Worm (Caenorhabditis elegans) whole organism, L1 larva: ENCODE results near the gene tsp-2.

Source experiments
- C04F5.9 ChIP-seq: sonication (generic microtip); optimal IDR thresholded peaks from 2 replicates; lab custom pipeline; 2016; ENCODE audit warnings: missing genetic modification characterization, missing compliant biosample characterization
- C16A3.4 ChIP-seq: fragments of 150-350 bp; optimal IDR thresholded peaks from 2 replicates; lab custom pipeline; 2014; ENCODE audit warnings: missing biosample characterization, missing genetic modification characterization
- F16B12.6 ChIP-seq: fragments of 150-350 bp; optimal IDR thresholded peaks from 2 replicates; lab custom pipeline; 2014; ENCODE audit warnings: missing biosample characterization, missing genetic modification characterization
- Y116A8C.19 ChIP-seq: sonication (generic microtip); optimal IDR thresholded peaks from 2 replicates; lab custom pipeline; 2016; ENCODE audit warnings: missing compliant biosample characterization, missing genetic modification characterization, borderline replicate concordance
- ama-1 ChIP-seq: fragments of 150-350 bp; optimal IDR thresholded peaks from 2 replicates; lab custom pipeline; 2014
- blmp-1 ChIP-seq: fragments of 150-350 bp; optimal IDR thresholded peaks from 2 replicates; lab custom pipeline; 2014; ENCODE audit warnings: missing biosample characterization, missing genetic modification characterization
- ceh-8 ChIP-seq: fragments of 200-800 bp; sonication (Bioruptor generic); optimal IDR thresholded peaks from 2 replicates; lab custom pipeline; 2018; ENCODE audit warnings: mild to moderate bottlenecking, missing genetic modification characterization, moderate library complexity, missing compliant biosample characterization
- ceh-88 ChIP-seq: fragments of 200-800 bp; sonication (Bioruptor generic); IDR thresholded peaks from 2 replicates; pipeline ENCODE4 v1.3.6; 2022; ENCODE audit warnings: missing genetic modification characterization, missing compliant biosample characterization
- ceh-90 ChIP-seq: sonication (generic microtip); optimal IDR thresholded peaks from 2 replicates; lab custom pipeline; 2016; ENCODE audit warnings: missing genetic modification characterization, missing compliant biosample characterization
- dpl-1 ChIP-seq, 3 experiments: fragments of 150-350 bp in 2 of 3; sonication (generic microtip) in 1 of 3; optimal IDR thresholded peaks; 2 replicates each; lab custom pipeline; 2014 to 2017; ENCODE audit warnings: missing biosample characterization in 3 of 3, missing genetic modification characterization in 3 of 3, missing genetic modification reagents in 3 of 3
- dsc-1 ChIP-seq: sonication (generic microtip); optimal IDR thresholded peaks from 2 replicates; lab custom pipeline; 2016; ENCODE audit warnings: mild to moderate bottlenecking, missing genetic modification characterization, missing compliant biosample characterization
- efl-1 ChIP-seq, 4 experiments: fragments of 150-350 bp; optimal IDR thresholded peaks in 3 of 4; peaks in 1 of 4; 1 replicate in 1 of 4; 2 replicates in 3 of 4; lab custom pipeline; 2014; ENCODE audit warnings: missing biosample characterization in 2 of 4, missing genetic modification characterization in 2 of 4, missing genetic modification reagents in 2 of 4
- egl-13 ChIP-seq: sonication (generic microtip); optimal IDR thresholded peaks from 2 replicates; lab custom pipeline; 2016; ENCODE audit warnings: missing genotype, missing genetic modification reagents, missing genetic modification characterization, missing compliant biosample characterization
- egl-27 ChIP-seq, 2 experiments: fragments of 150-350 bp in 1 of 2; sonication (generic microtip); optimal IDR thresholded peaks; 3 replicates each; lab custom pipeline; 2017 to 2018; ENCODE audit warnings: missing biosample characterization in 2 of 2, missing genetic modification characterization in 2 of 2, missing genetic modification reagents in 2 of 2
- elt-2 ChIP-seq: sonication (generic microtip); optimal IDR thresholded peaks from 2 replicates; lab custom pipeline; 2016; ENCODE audit warnings: missing genetic modification characterization, mild to moderate bottlenecking, inconsistent platforms, missing compliant biosample characterization, missing genetic modification reagents
- fkh-4 ChIP-seq: sonication (generic microtip); optimal IDR thresholded peaks from 2 replicates; lab custom pipeline; 2016; ENCODE audit warnings: missing compliant biosample characterization, missing genetic modification characterization, borderline replicate concordance
- grh-1 ChIP-seq: fragments of 200-800 bp; sonication (Bioruptor generic); IDR thresholded peaks from 2 replicates; pipeline ENCODE4 v1.3.6; 2022; ENCODE audit warnings: missing genetic modification reagents, missing genetic modification characterization, missing compliant biosample characterization
- hpl-2 ChIP-seq: fragments of 150-350 bp; optimal IDR thresholded peaks from 2 replicates; lab custom pipeline; 2014; ENCODE audit warnings: missing biosample characterization, missing genetic modification reagents, missing genetic modification characterization
- jun-1 ChIP-seq: fragments of 150-350 bp; optimal IDR thresholded peaks from 2 replicates; lab custom pipeline; 2014; ENCODE audit warnings: missing biosample characterization, missing genetic modification reagents, missing genetic modification characterization
- lin-35 ChIP-seq, 2 experiments: fragments of 150-350 bp; optimal IDR thresholded peaks; 2 replicates each; lab custom pipeline; 2014; ENCODE audit warnings: missing biosample characterization in 2 of 2, missing genetic modification characterization in 2 of 2, missing genetic modification reagents in 2 of 2
- lin-39 ChIP-seq: fragments of 150-350 bp; optimal IDR thresholded peaks from 2 replicates; lab custom pipeline; 2014; ENCODE audit warnings: missing biosample characterization, missing genetic modification reagents, missing genetic modification characterization
- lir-3 ChIP-seq: sonication (generic microtip); optimal IDR thresholded peaks from 2 replicates; lab custom pipeline; 2016; ENCODE audit warnings: mild to moderate bottlenecking, missing genetic modification characterization, moderate library complexity, missing compliant biosample characterization; ENCODE audit not compliant: poor library complexity
- lsy-2 ChIP-seq, 2 experiments: fragments of 150-350 bp; optimal IDR thresholded peaks; 2 replicates each; lab custom pipeline; 2014; ENCODE audit warnings: missing biosample characterization in 2 of 2, missing genetic modification characterization in 2 of 2
- mab-9 ChIP-seq: fragments of 200-800 bp; sonication (Bioruptor generic); IDR thresholded peaks from 2 replicates; pipeline ENCODE4 v1.3.6; 2022; ENCODE audit warnings: missing genetic modification reagents, missing genetic modification characterization, missing compliant biosample characterization
- mef-2 ChIP-seq: fragments of 150-350 bp; optimal IDR thresholded peaks from 2 replicates; lab custom pipeline; 2014; ENCODE audit warnings: missing biosample characterization, missing genetic modification characterization
- nhr-11 ChIP-seq: fragments of 150-350 bp; optimal IDR thresholded peaks from 2 replicates; lab custom pipeline; 2014; ENCODE audit warnings: missing biosample characterization, missing genetic modification characterization
- nhr-12 ChIP-seq: sonication (generic microtip); optimal IDR thresholded peaks from 2 replicates; lab custom pipeline; 2017; ENCODE audit warnings: missing biosample characterization, missing genetic modification characterization
- nhr-19 ChIP-seq: fragments of 200-800 bp; sonication (Bioruptor generic); conservative IDR thresholded peaks from 2 replicates; pipeline ENCODE4 v1.3.6; 2022; ENCODE audit warnings: missing genetic modification characterization, missing compliant biosample characterization
- nhr-20 ChIP-seq: sonication (generic microtip); optimal IDR thresholded peaks from 2 replicates; lab custom pipeline; 2016; ENCODE audit warnings: mild to moderate bottlenecking, missing genetic modification characterization, missing compliant biosample characterization
- nhr-47 ChIP-seq: sonication (generic microtip); optimal IDR thresholded peaks from 2 replicates; lab custom pipeline; 2016; ENCODE audit warnings: mild to moderate bottlenecking, missing genetic modification characterization, moderate library complexity, missing compliant biosample characterization
- nhr-71 ChIP-seq: sonication (generic microtip); optimal IDR thresholded peaks from 2 replicates; lab custom pipeline; 2016; ENCODE audit warnings: mild to moderate bottlenecking, missing genetic modification characterization, moderate library complexity, missing compliant biosample characterization
- nhr-77 ChIP-seq: fragments of 150-350 bp; optimal IDR thresholded peaks from 2 replicates; lab custom pipeline; 2014; ENCODE audit warnings: missing biosample characterization, missing genetic modification characterization
- nhr-85 ChIP-seq: sonication (generic microtip); peaks from one replicate; lab custom pipeline; 2016; ENCODE audit warnings: missing genetic modification characterization, inconsistent platforms, missing compliant biosample characterization
- nhr-90 ChIP-seq: sonication (generic microtip); optimal IDR thresholded peaks from 2 replicates; lab custom pipeline; 2016; ENCODE audit warnings: mild to moderate bottlenecking, missing genetic modification characterization, missing compliant biosample characterization; ENCODE audit not compliant: poor library complexity
- pag-3 ChIP-seq: sonication (generic microtip); optimal IDR thresholded peaks from 2 replicates; lab custom pipeline; 2017; ENCODE audit warnings: missing genetic modification characterization, mild to moderate bottlenecking, missing compliant biosample characterization, antibody characterized with exemption, borderline replicate concordance; ENCODE audit not compliant: insufficient read depth
- pqm-1 ChIP-seq: sonication (generic microtip); optimal IDR thresholded peaks from 3 replicates; lab custom pipeline; 2017; ENCODE audit warnings: missing biosample characterization, missing genetic modification characterization
- skn-1 ChIP-seq: fragments of 150-350 bp; optimal IDR thresholded peaks from 2 replicates; lab custom pipeline; 2014; ENCODE audit warnings: missing biosample characterization, missing genetic modification characterization
- snpc-4 ChIP-seq: fragments of 150-350 bp; optimal IDR thresholded peaks from 2 replicates; lab custom pipeline; 2014; ENCODE audit warnings: missing biosample characterization, missing genetic modification characterization
- snu-23 ChIP-seq: sonication (generic microtip); optimal IDR thresholded peaks from 2 replicates; lab custom pipeline; 2016; ENCODE audit warnings: missing genetic modification characterization, missing compliant biosample characterization
- sox-4 ChIP-seq: sonication (generic microtip); optimal IDR thresholded peaks from 2 replicates; lab custom pipeline; 2016; ENCODE audit warnings: missing genetic modification characterization, missing compliant biosample characterization
- sup-37 ChIP-seq: fragments of 200-800 bp; sonication (Bioruptor generic); optimal IDR thresholded peaks from 2 replicates; lab custom pipeline; 2018; ENCODE audit warnings: mild to moderate bottlenecking, missing genetic modification characterization, missing compliant biosample characterization
- swsn-7 ChIP-seq: sonication (generic microtip); optimal IDR thresholded peaks from 2 replicates; lab custom pipeline; 2016; ENCODE audit warnings: missing genetic modification characterization, missing compliant biosample characterization
- unc-130 ChIP-seq: fragments of 150-350 bp; optimal IDR thresholded peaks from 2 replicates; lab custom pipeline; 2017; ENCODE audit warnings: missing biosample characterization, missing genetic modification characterization, inconsistent platforms
- unc-62 ChIP-seq: fragments of 150-350 bp; optimal IDR thresholded peaks from 2 replicates; lab custom pipeline; 2014; ENCODE audit warnings: missing biosample characterization, missing genetic modification reagents, missing genetic modification characterization
- unc-86 ChIP-seq: sonication (generic microtip); optimal IDR thresholded peaks from 2 replicates; lab custom pipeline; 2016; ENCODE audit warnings: missing genetic modification characterization, missing compliant biosample characterization
- vab-15 ChIP-seq: sonication (generic microtip); optimal IDR thresholded peaks from 2 replicates; lab custom pipeline; 2017; ENCODE audit warnings: missing genotype, mild to moderate bottlenecking, missing genetic modification characterization, missing compliant biosample characterization
- xbp-1 ChIP-seq: sonication (generic microtip); optimal IDR thresholded peaks from 2 replicates; lab custom pipeline; 2016; ENCODE audit warnings: missing genetic modification characterization, missing compliant biosample characterization
- zag-1 ChIP-seq: fragments of 150-350 bp; optimal IDR thresholded peaks from 2 replicates; lab custom pipeline; 2014; ENCODE audit warnings: missing biosample characterization, missing genetic modification characterization
- ztf-4 ChIP-seq: fragments of 150-350 bp; optimal IDR thresholded peaks from 2 replicates; lab custom pipeline; 2014; ENCODE audit warnings: missing biosample characterization, missing genetic modification characterization

The tsp-2 gene

DNA sequence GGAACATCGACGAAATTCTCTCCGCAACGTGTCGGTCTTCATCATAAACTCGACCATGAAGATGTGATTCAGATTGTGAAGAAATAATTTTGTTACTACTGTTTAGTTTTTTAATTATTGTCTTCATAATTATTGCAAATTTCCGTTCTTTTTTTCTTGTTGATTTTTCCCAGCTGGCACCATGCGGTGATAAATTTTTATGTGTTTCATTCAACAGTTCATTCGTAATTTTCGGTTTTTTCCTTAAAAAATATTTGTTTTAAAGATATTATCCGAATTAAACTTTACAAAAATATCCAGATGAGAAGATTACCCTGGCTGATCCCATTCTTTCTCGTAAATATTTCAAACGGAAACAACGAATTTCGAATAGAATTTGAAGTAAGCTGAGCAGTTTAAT is 9.3 kb upstream of the tsp-2 start, which contains the start of gene C02F5.13:
Gene C02F5.13 (plus strand): TSS at position 301 of the 400 bp plus-strand sequence.
- no peak for TF ChIP-seq dpl-1 (GFP tag; optimal IDR thresholded peaks at IDR 0.05; lab: Kevin White, UChicago)
- no peak for TF ChIP-seq zag-1 (tag; lab: Kevin White, UChicago)
- no peak for TF ChIP-seq hpl-2 (GFP tag; lab: Kevin White, UChicago)
- TF ChIP-seq fkh-4, result no peak
- TF ChIP-seq ztf-4 (tag; lab: Kevin White, UChicago), result no peak
- TF ChIP-seq elt-2 (tag; lab: Kevin White, UChicago), result no peak
- TF ChIP-seq nhr-20, result no peak
- no peak for TF ChIP-seq jun-1
- no peak for TF ChIP-seq grh-1 (GFP tag; lab: Robert Waterston, UW)
- no peak for TF ChIP-seq nhr-85 (tag; lab: Kevin White, UChicago)
- TF ChIP-seq lir-3 (tag; lab: Kevin White, UChicago), result no peak
- TF ChIP-seq nhr-90 (tag; lab: Kevin White, UChicago), result no peak
- TF ChIP-seq ama-1 (lab: Kevin White, UChicago), result no peak
- TF ChIP-seq lsy-2 (tag; optimal IDR thresholded peaks at IDR 0.05; lab: Kevin White, UChicago), result no peak
- TF ChIP-seq egl-13, result no peak
- no peak for TF ChIP-seq mef-2 (tag; lab: Kevin White, UChicago)
- no peak for TF ChIP-seq lin-35 (GFP tag; optimal IDR thresholded peaks at IDR 0.05; lab: Kevin White, UChicago)

DNA sequence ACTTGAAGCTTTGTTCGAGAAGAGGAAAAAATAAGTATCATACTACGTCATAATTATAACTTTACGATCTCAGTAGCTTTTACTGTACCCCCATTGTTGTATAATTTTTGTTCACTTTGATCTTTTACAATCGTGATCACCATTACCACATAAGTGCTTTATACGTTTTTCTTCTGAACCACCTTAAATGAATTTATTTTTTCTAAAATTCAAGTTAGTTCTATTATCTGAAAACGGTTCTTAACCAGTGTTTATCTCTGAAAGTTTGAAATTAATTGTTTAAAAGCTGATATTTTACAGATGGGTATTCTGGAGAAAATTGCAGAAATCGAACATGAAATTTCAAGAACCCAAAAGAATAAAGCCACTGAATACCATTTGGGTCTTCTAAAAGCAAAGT is 7.9 kb upstream of the tsp-2 start, which contains the start of gene C02F5.3:
Gene C02F5.3 (plus strand): TSS at position 301 of the 400 bp plus-strand sequence.
- TF ChIP-seq egl-27 (tag; optimal IDR thresholded peaks at IDR 0.05; lab: Kevin White, UChicago) (no peak), efl-1 (optimal IDR thresholded peaks at IDR 0.05; lab: Kevin White, UChicago) (no peak), efl-1 (GFP tag; optimal IDR thresholded peaks at IDR 0.05 in 1 of 2; lab: Kevin White, UChicago) (no peak), nhr-90 (tag; lab: Kevin White, UChicago) (no peak), mef-2 (tag; lab: Kevin White, UChicago) (no peak), fkh-4 (no peak), dsc-1 (no peak), unc-130 (tag; lab: Kevin White, UChicago) (no peak), pqm-1 (tag; lab: Kevin White, UChicago) (no peak), nhr-47 (tag; lab: Kevin White, UChicago) (no peak), skn-1 (tag; lab: Kevin White, UChicago) (no peak), F16B12.6 (tag; lab: Kevin White, UChicago) (no peak), sup-37 (no peak), pag-3 (no peak), vab-15 (tag; lab: Kevin White, UChicago) (no peak), nhr-77 (tag; lab: Kevin White, UChicago) (no peak), snpc-4 (tag; lab: Kevin White, UChicago) (no peak), mab-9 (GFP tag; lab: Robert Waterston, UW) (no peak)

ce11 chrIII:8244052-8244451 is 6.3 kb upstream of the tsp-2 start, which contains the start of the genes pbs-6 and cids-1:
Gene pbs-6, minus strand, starts transcription at chrIII:8244092.
Gene cids-1, plus strand, starts transcription at chrIII:8244445.
- TF ChIP-seq C16A3.4 (no peak), nhr-71 (peak; percentile 24), blmp-1 (no peak), Y116A8C.19 (tag; lab: Kevin White, UChicago) (no peak), unc-62 (GFP tag; lab: Kevin White, UChicago) (no peak), swsn-7 (tag; lab: Kevin White, UChicago) (no peak), nhr-12 (no peak), nhr-47 (tag; lab: Kevin White, UChicago) (peak; percentile 0), ceh-88 (GFP tag; lab: Robert Waterston, UW) (no peak), ceh-90 (tag; lab: Kevin White, UChicago) (no peak), F16B12.6 (tag; lab: Kevin White, UChicago) (peak; percentile 85), xbp-1 (no peak), nhr-19 (GFP tag; lab: Robert Waterston, UW) (no peak), fkh-4 (no peak), nhr-77 (tag; lab: Kevin White, UChicago) (no peak), lir-3 (tag; lab: Kevin White, UChicago) (no peak), pag-3 (no peak), lin-35 (GFP tag; optimal IDR thresholded peaks at IDR 0.05; lab: Kevin White, UChicago) (peak; percentile 25 to 50), ceh-8 (GFP tag; lab: Kevin White, UChicago) (no peak), snu-23 (GFP tag; lab: Kevin White, UChicago) (peak; percentile 23), unc-86 (tag; lab: Kevin White, UChicago) (no peak), lin-39 (no peak), unc-130 (tag; lab: Kevin White, UChicago) (peak; percentile 29), nhr-11 (tag; lab: Kevin White, UChicago) (no peak), C04F5.9 (tag; lab: Kevin White, UChicago) (no peak), vab-15 (tag; lab: Kevin White, UChicago) (no peak), sox-4 (tag; lab: Kevin White, UChicago) (no peak)
